Worm (Caenorhabditis elegans) whole organism, L1 larva: ENCODE measurements around the gene F41G3.6.

ENCODE experiments used
- ceh-63 ChIP-seq: fragments of 200-800 bp; sonication (Bioruptor generic); optimal IDR thresholded peaks from 2 replicates; lab custom pipeline; 2018; ENCODE audit warnings: mild to moderate bottlenecking, missing genetic modification characterization, missing compliant biosample characterization
- lsy-2 ChIP-seq, 2 experiments: fragments of 150-350 bp; optimal IDR thresholded peaks; 2 replicates each; lab custom pipeline; 2014; ENCODE audit warnings: missing biosample characterization in 2 of 2, missing genetic modification characterization in 2 of 2
- mef-2 ChIP-seq: fragments of 150-350 bp; optimal IDR thresholded peaks from 2 replicates; lab custom pipeline; 2014; ENCODE audit warnings: missing biosample characterization, missing genetic modification characterization
- nhr-12 ChIP-seq: sonication (generic microtip); optimal IDR thresholded peaks from 2 replicates; lab custom pipeline; 2017; ENCODE audit warnings: missing biosample characterization, missing genetic modification characterization
- nhr-237 ChIP-seq: fragments of 150-350 bp; optimal IDR thresholded peaks from 2 replicates; lab custom pipeline; 2014; ENCODE audit warnings: missing biosample characterization, missing genetic modification characterization
- nhr-71 ChIP-seq: sonication (generic microtip); optimal IDR thresholded peaks from 2 replicates; lab custom pipeline; 2016; ENCODE audit warnings: mild to moderate bottlenecking, missing genetic modification characterization, moderate library complexity, missing compliant biosample characterization
- ztf-11 ChIP-seq, 2 experiments: sonication (generic microtip); optimal IDR thresholded peaks; 2 replicates each; lab custom pipeline; 2016 to 2017; ENCODE audit warnings: missing genetic modification characterization in 2 of 2, missing biosample characterization in 1 of 2, missing compliant biosample characterization in 1 of 2

ce11 chrII:6709680-6710079 is 33.0 kb upstream of the F41G3.6 start:
- TF ChIP-seq lsy-2 (tag; optimal IDR thresholded peaks at IDR 0.05; lab: Kevin White, UChicago), result no peak
- no peak for TF ChIP-seq nhr-71 (tag; lab: Kevin White, UChicago)
- TF ChIP-seq ceh-63 (GFP tag; lab: Kevin White, UChicago), result no peak
- TF ChIP-seq nhr-12 (tag; lab: Kevin White, UChicago), result no peak
- TF ChIP-seq mef-2 (tag; lab: Kevin White, UChicago), result no peak
- no peak for TF ChIP-seq ztf-11 (tag; optimal IDR thresholded peaks at IDR 0.05; lab: Kevin White, UChicago)
- TF ChIP-seq nhr-237, result no peak
